Fruit fly (Drosophila melanogaster) whole organism, pupa: ENCODE measurements around the gene CG9733.
A peak's percentile ranks its signal among the peaks of the same experiment; 100 is the strongest.

ENCODE experiments used
- CG32121 ChIP-seq: fragments of 200-800 bp; sonication (Bioruptor generic); IDR thresholded peaks from 2 replicates; pipeline ENCODE4 v1.3.6; 2022; ENCODE audit warnings: missing biosample characterization, missing genetic modification characterization
- CG4496 ChIP-seq: fragments of 200-800 bp; sonication (Bioruptor generic); IDR thresholded peaks from 3 replicates; pipeline ENCODE4 v1.3.6; 2022; ENCODE audit warnings: missing biosample characterization, missing genetic modification characterization
- Pif1A ChIP-seq: fragments of 200-800 bp; sonication (Bioruptor generic); optimal IDR thresholded peaks from 3 replicates; lab custom pipeline; 2016; ENCODE audit warnings: missing biosample characterization, missing genetic modification characterization
- Snoo ChIP-seq: fragments of 200-800 bp; sonication (Bioruptor generic); optimal IDR thresholded peaks from 3 replicates; lab custom pipeline; 2017; ENCODE audit warnings: missing biosample characterization, mild to moderate bottlenecking, missing genetic modification characterization, inconsistent platforms
- fd96Ca ChIP-seq: fragments of 200-800 bp; sonication (Bioruptor generic); IDR thresholded peaks from 3 replicates; pipeline ENCODE4 v1.3.6; 2022; ENCODE audit warnings: missing biosample characterization, missing genetic modification characterization
- gl ChIP-seq: fragments of 200-800 bp; sonication (Bioruptor generic); optimal IDR thresholded peaks from 2 replicates; lab custom pipeline; 2018; ENCODE audit warnings: missing biosample characterization, mild to moderate bottlenecking, missing genetic modification characterization

DNA sequence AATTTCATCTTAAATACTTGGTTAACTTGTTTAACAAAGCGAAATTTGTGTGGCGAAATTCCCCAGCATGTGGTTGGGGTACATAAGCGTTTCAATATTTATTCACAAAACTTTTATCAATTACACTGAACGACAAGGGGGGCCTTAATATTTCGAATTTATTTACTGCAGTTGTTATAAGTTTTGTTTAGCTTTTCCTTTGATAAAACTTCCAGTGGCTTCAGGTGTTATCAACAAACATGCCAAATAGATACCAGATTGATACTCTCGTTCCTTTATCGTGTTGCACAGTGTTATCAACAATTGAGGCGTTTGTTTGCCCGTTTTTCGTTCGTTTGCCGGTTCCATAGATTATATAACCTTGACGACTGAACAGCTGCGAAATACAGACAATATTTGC lies 33.8 kb upstream of the CG9733 start:
- TF ChIP-seq fd96Ca (GFP tag; lab: Robert Waterston, UW) (no peak), gl (tag; lab: Kevin White, UChicago) (no peak), Snoo (tag; lab: Kevin White, UChicago) (peak; percentile 77), Pif1A (GFP tag; lab: Kevin White, UChicago) (peak; percentile 44), CG4496 (peak; percentile 84), CG32121 (GFP tag; lab: Robert Waterston, UW) (0 out of 2 replicates have a peak, but pooled peaks have one; percentile 7)
